Worm (Caenorhabditis elegans) whole organism, late embryonic: Measurements from ENCODE around the gene mes-1.

Experiments
- C08G9.2 ChIP-seq: sonication (generic microtip); optimal IDR thresholded peaks from 2 replicates; lab custom pipeline; 2016; ENCODE audit warnings: mild to moderate bottlenecking, missing genetic modification characterization, moderate library complexity, missing compliant biosample characterization
- C38D4.7 ChIP-seq: fragments of 200-800 bp; sonication (Bioruptor generic); optimal IDR thresholded peaks from 2 replicates; lab custom pipeline; 2018; ENCODE audit warnings: mild to moderate bottlenecking, missing genetic modification characterization, moderate library complexity, missing compliant biosample characterization
- F13H6.1 ChIP-seq: sonication (generic microtip); optimal IDR thresholded peaks from 2 replicates; lab custom pipeline; 2016; ENCODE audit warnings: missing genetic modification characterization, missing compliant biosample characterization
- T23F11.4 ChIP-seq: fragments of 200-800 bp; sonication (Bioruptor generic); optimal IDR thresholded peaks from 2 replicates; lab custom pipeline; 2018; ENCODE audit warnings: mild to moderate bottlenecking, missing genetic modification characterization, missing compliant biosample characterization
- ahr-1 ChIP-seq: sonication (generic microtip); optimal IDR thresholded peaks from 2 replicates; lab custom pipeline; 2016; ENCODE audit warnings: missing genetic modification characterization, missing compliant biosample characterization
- ceh-18 ChIP-seq: sonication (generic microtip); optimal IDR thresholded peaks from 2 replicates; lab custom pipeline; 2016; ENCODE audit warnings: missing genetic modification characterization, missing compliant biosample characterization
- ceh-19 ChIP-seq: fragments of 200-800 bp; sonication (Bioruptor generic); optimal IDR thresholded peaks from 2 replicates; lab custom pipeline; 2018; ENCODE audit warnings: mild to moderate bottlenecking, missing genetic modification characterization, missing compliant biosample characterization
- ceh-22 ChIP-seq: sonication (generic microtip); optimal IDR thresholded peaks from 2 replicates; lab custom pipeline; 2017; ENCODE audit warnings: missing biosample characterization, missing genetic modification characterization
- ceh-24 ChIP-seq: sonication (generic microtip); optimal IDR thresholded peaks from 2 replicates; lab custom pipeline; 2016; ENCODE audit warnings: mild to moderate bottlenecking, missing genetic modification characterization, missing compliant biosample characterization
- ceh-31 ChIP-seq: sonication (generic microtip); optimal IDR thresholded peaks from 2 replicates; lab custom pipeline; 2016; ENCODE audit warnings: missing genetic modification characterization, missing compliant biosample characterization
- ceh-6 ChIP-seq: fragments of 200-800 bp; sonication (Bioruptor generic); optimal IDR thresholded peaks from 2 replicates; lab custom pipeline; 2018; ENCODE audit warnings: mild to moderate bottlenecking, missing genetic modification characterization, missing compliant biosample characterization
- ceh-9 ChIP-seq: sonication (generic microtip); optimal IDR thresholded peaks from 2 replicates; lab custom pipeline; 2016; ENCODE audit warnings: mild to moderate bottlenecking, missing genetic modification characterization, inconsistent platforms, missing compliant biosample characterization
- che-1 ChIP-seq: sonication (generic microtip); optimal IDR thresholded peaks from 2 replicates; lab custom pipeline; 2016; ENCODE audit warnings: mild to moderate bottlenecking, missing genetic modification characterization, missing compliant biosample characterization
- dmd-4 ChIP-seq: sonication (generic microtip); optimal IDR thresholded peaks from 2 replicates; lab custom pipeline; 2016; ENCODE audit warnings: borderline replicate concordance, missing genetic modification characterization, missing compliant biosample characterization
- elt-2 ChIP-seq: sonication (generic microtip); optimal IDR thresholded peaks from 2 replicates; lab custom pipeline; 2016; ENCODE audit warnings: missing genetic modification reagents, missing genetic modification characterization, missing compliant biosample characterization
- elt-4 ChIP-seq: sonication (generic microtip); optimal IDR thresholded peaks from 2 replicates; lab custom pipeline; 2016; ENCODE audit warnings: missing genetic modification characterization, missing compliant biosample characterization
- eyg-1 ChIP-seq: sonication (generic microtip); optimal IDR thresholded peaks from 2 replicates; lab custom pipeline; 2016; ENCODE audit warnings: missing genotype, missing genetic modification characterization, missing compliant biosample characterization
- fax-1 ChIP-seq: sonication (generic microtip); optimal IDR thresholded peaks from 2 replicates; lab custom pipeline; 2016; ENCODE audit warnings: missing genotype, missing genetic modification characterization, missing compliant biosample characterization
- fkh-10 ChIP-seq: fragments of 150-350 bp; optimal IDR thresholded peaks from 2 replicates; lab custom pipeline; 2014; ENCODE audit warnings: missing biosample characterization, missing genetic modification reagents, missing genetic modification characterization
- fkh-6 ChIP-seq: sonication (generic microtip); optimal IDR thresholded peaks from 2 replicates; lab custom pipeline; 2016; ENCODE audit warnings: missing genetic modification characterization, missing compliant biosample characterization
- hlh-13 ChIP-seq: fragments of 200-800 bp; sonication (Bioruptor generic); optimal IDR thresholded peaks from 2 replicates; lab custom pipeline; 2018; ENCODE audit warnings: mild to moderate bottlenecking, missing genetic modification characterization, missing compliant biosample characterization
- hlh-30 ChIP-seq: sonication (generic microtip); optimal IDR thresholded peaks from 2 replicates; lab custom pipeline; 2017; ENCODE audit warnings: antibody characterized with exemption, missing genetic modification characterization, missing compliant biosample characterization; ENCODE audit not compliant: insufficient read depth
- hlh-6 ChIP-seq: sonication (generic microtip); optimal IDR thresholded peaks from 2 replicates; lab custom pipeline; 2016; ENCODE audit warnings: missing genotype, missing genetic modification characterization, missing compliant biosample characterization
- hlh-8 ChIP-seq: sonication (generic microtip); optimal IDR thresholded peaks from 2 replicates; lab custom pipeline; 2016; ENCODE audit warnings: missing genotype, missing genetic modification characterization, missing compliant biosample characterization
- lim-6 ChIP-seq: sonication (generic microtip); optimal IDR thresholded peaks from 2 replicates; lab custom pipeline; 2016; ENCODE audit warnings: missing genetic modification characterization, missing compliant biosample characterization
- nfya-1 ChIP-seq: sonication (generic microtip); optimal IDR thresholded peaks from 2 replicates; lab custom pipeline; 2017; ENCODE audit warnings: missing genetic modification characterization, mild to moderate bottlenecking, missing compliant biosample characterization, antibody characterized with exemption, moderate library complexity
- odd-2 ChIP-seq: sonication (generic microtip); optimal IDR thresholded peaks from 2 replicates; lab custom pipeline; 2017; ENCODE audit warnings: antibody characterized with exemption, mild to moderate bottlenecking, missing genetic modification characterization, missing compliant biosample characterization
- pag-3 ChIP-seq: sonication (generic microtip); optimal IDR thresholded peaks from 2 replicates; lab custom pipeline; 2016; ENCODE audit warnings: missing compliant biosample characterization, missing genetic modification characterization, borderline replicate concordance
- pat-9 ChIP-seq: fragments of 200-800 bp; sonication (Bioruptor generic); optimal IDR thresholded peaks from 2 replicates; lab custom pipeline; 2018; ENCODE audit warnings: mild to moderate bottlenecking, missing genetic modification characterization, moderate library complexity, missing compliant biosample characterization
- pha-4 ChIP-seq: fragments of 150-350 bp; optimal IDR thresholded peaks from 2 replicates; lab custom pipeline; 2018; ENCODE audit warnings: missing biosample characterization, missing genetic modification reagents, missing genetic modification characterization
- sdc-2 ChIP-seq: sonication (generic microtip); optimal IDR thresholded peaks from 2 replicates; lab custom pipeline; 2016; ENCODE audit warnings: missing genotype, missing genetic modification characterization, missing compliant biosample characterization
- sox-2 ChIP-seq: fragments of 200-800 bp; sonication (Bioruptor generic); IDR thresholded peaks from 2 replicates; pipeline ENCODE4 v1.3.6; 2022; ENCODE audit warnings: missing genetic modification reagents, missing genetic modification characterization, missing compliant biosample characterization
- syd-9 ChIP-seq: sonication (generic microtip); optimal IDR thresholded peaks from 2 replicates; lab custom pipeline; 2016; ENCODE audit warnings: mild to moderate bottlenecking, missing genetic modification characterization, moderate library complexity, missing compliant biosample characterization
- tbx-2 ChIP-seq: sonication (generic microtip); optimal IDR thresholded peaks from 2 replicates; lab custom pipeline; 2016; ENCODE audit warnings: missing genetic modification characterization, missing compliant biosample characterization
- tbx-7 ChIP-seq: sonication (generic microtip); optimal IDR thresholded peaks from 2 replicates; lab custom pipeline; 2016; ENCODE audit warnings: missing genotype, missing genetic modification characterization, missing compliant biosample characterization
- ttx-3 ChIP-seq: sonication (generic microtip); optimal IDR thresholded peaks from 2 replicates; lab custom pipeline; 2016; ENCODE audit warnings: missing genetic modification reagents, missing genetic modification characterization, missing compliant biosample characterization
- unc-55 ChIP-seq: sonication (generic microtip); optimal IDR thresholded peaks from 2 replicates; lab custom pipeline; 2017; ENCODE audit warnings: missing biosample characterization, missing genetic modification reagents, missing genetic modification characterization
- ztf-16 ChIP-seq: sonication (generic microtip); optimal IDR thresholded peaks from 2 replicates; lab custom pipeline; 2017; ENCODE audit warnings: missing genetic modification characterization, missing compliant biosample characterization

Gene mes-1

DNA sequence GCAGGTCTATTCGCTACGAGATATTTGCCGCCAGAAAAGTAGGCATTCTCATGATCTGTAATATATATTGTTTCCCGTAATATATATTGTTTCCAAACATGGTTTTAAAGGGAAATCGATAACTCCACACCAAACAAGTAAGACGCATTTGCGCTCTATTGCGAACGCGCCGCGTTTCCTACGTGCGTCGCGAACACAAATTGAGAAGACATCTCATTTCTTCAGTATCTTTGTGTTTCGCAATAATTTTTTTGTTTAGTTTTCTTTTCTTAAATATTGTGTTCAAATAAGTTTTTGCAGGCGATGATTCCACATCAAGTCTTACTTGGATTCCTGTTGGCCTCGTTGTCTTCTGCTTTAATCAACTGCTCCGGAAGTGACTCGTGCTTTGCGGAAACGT, 7.8 kb downstream of the mes-1 start, which contains the start of gene F54F7.6:
Gene F54F7.6, plus strand, starts transcription at position 301 of the 400 bp plus-strand sequence.
- TF ChIP-seq fax-1 (tag; lab: Kevin White, UChicago) = no peak
- no peak for TF ChIP-seq hlh-30 (tag; lab: Kevin White, UChicago)
- no peak for TF ChIP-seq fkh-10 (GFP tag; lab: Kevin White, UChicago)

ce11 chrX:11869260-11869659, 12.0 kb downstream of the mes-1 start, which contains the start of gene dot-1.2:
TSS of gene dot-1.2 (minus strand) at chrX:11869360.
- TF ChIP-seq sox-2 (GFP tag; lab: Robert Waterston, UW) (no peak), ceh-19 (GFP tag; lab: Kevin White, UChicago) (no peak), che-1 (no peak)

ce11 chrX:11870393-11870792, 13.1 kb downstream of the mes-1 start:
- TF ChIP-seq ceh-31 (tag; lab: Kevin White, UChicago) (no peak), sdc-2 (peak; percentile 12), elt-4 (tag; lab: Kevin White, UChicago) (no peak), ttx-3 (tag; lab: Kevin White, UChicago) (no peak), T23F11.4 (GFP tag; lab: Kevin White, UChicago) (no peak), ztf-16 (no peak), tbx-2 (tag; lab: Kevin White, UChicago) (no peak), ceh-18 (tag; lab: Kevin White, UChicago) (no peak), syd-9 (tag; lab: Kevin White, UChicago) (no peak), fkh-6 (no peak), hlh-6 (no peak), C38D4.7 (GFP tag; lab: Kevin White, UChicago) (peak; percentile 4), F13H6.1 (tag; lab: Kevin White, UChicago) (no peak), ceh-19 (GFP tag; lab: Kevin White, UChicago) (no peak)

ce11 chrX:11872210-11872609, 14.9 kb downstream of the mes-1 start:
- TF ChIP-seq pag-3 (tag; lab: Kevin White, UChicago) (no peak), lim-6 (tag; lab: Kevin White, UChicago) (no peak), hlh-6 (no peak), odd-2 (no peak), hlh-13 (GFP tag; lab: Kevin White, UChicago) (no peak), pha-4 (tag; lab: Kevin White, UChicago) (no peak), ceh-24 (tag; lab: Kevin White, UChicago) (no peak), elt-4 (tag; lab: Kevin White, UChicago) (no peak), hlh-30 (tag; lab: Kevin White, UChicago) (no peak), ceh-22 (tag; lab: Kevin White, UChicago) (no peak), hlh-8 (tag; lab: Kevin White, UChicago) (no peak), nfya-1 (no peak), tbx-7 (tag; lab: Kevin White, UChicago) (no peak), unc-55 (no peak), ceh-9 (tag; lab: Kevin White, UChicago) (no peak), ahr-1 (tag; lab: Kevin White, UChicago) (no peak), ceh-31 (tag; lab: Kevin White, UChicago) (no peak), C38D4.7 (GFP tag; lab: Kevin White, UChicago) (no peak)

DNA sequence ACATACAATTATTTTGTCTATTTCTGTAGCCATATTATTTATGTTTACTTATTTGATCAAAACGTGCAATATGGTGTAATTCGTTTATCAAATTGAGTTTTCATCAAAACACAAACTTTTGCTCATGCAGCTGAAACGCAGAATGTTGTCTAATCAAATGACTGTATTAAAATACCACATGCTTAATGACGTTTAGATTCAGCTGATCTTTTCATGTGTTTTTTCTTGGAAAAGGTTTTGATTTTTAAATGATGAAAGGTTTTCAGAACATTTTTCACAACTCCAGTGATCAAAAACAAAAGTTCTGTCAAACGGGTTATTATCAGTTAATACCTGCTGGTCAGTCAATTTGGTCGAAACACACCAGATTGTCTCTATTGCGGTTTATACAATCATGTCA, 18.0 kb downstream of the mes-1 start, which contains the start of gene Y62H9A.1:
Gene Y62H9A.1, plus strand, starts transcription at position 282 of the 400 bp plus-strand sequence.
- no peak for TF ChIP-seq C08G9.2 (tag; lab: Kevin White, UChicago)
- TF ChIP-seq fax-1 (tag; lab: Kevin White, UChicago) = no peak
- TF ChIP-seq ceh-6 (GFP tag; lab: Kevin White, UChicago) = no peak
- TF ChIP-seq dmd-4 (tag; lab: Kevin White, UChicago) = no peak
- no peak for TF ChIP-seq elt-2 (tag; lab: Kevin White, UChicago)
- TF ChIP-seq fkh-10 (GFP tag; lab: Kevin White, UChicago) = no peak
- no peak for TF ChIP-seq pat-9 (tag; lab: Kevin White, UChicago)
- TF ChIP-seq nfya-1 = no peak
- TF ChIP-seq fkh-6 = no peak
- no peak for TF ChIP-seq eyg-1
- TF ChIP-seq che-1 = no peak
- TF ChIP-seq, all 69 proteins: peak for 0
